Worm (Caenorhabditis elegans) whole organism, L2 larva: ENCODE measurements around the gene ccr-4.

Experiments used
- C34F6.9 ChIP-seq: fragments of 150-350 bp; optimal IDR thresholded peaks from 2 replicates; lab custom pipeline; 2014; ENCODE audit warnings: missing biosample characterization, missing genetic modification characterization
- F13H6.1 ChIP-seq: sonication (generic microtip); optimal IDR thresholded peaks from 2 replicates; lab custom pipeline; 2016; ENCODE audit warnings: missing genetic modification characterization, missing compliant biosample characterization
- R02D3.7 ChIP-seq: fragments of 150-350 bp; optimal IDR thresholded peaks from 2 replicates; lab custom pipeline; 2014; ENCODE audit warnings: missing biosample characterization, missing genetic modification characterization
- Y55F3AM.14 ChIP-seq: fragments of 200-800 bp; sonication (Bioruptor generic); optimal IDR thresholded peaks from 2 replicates; lab custom pipeline; 2018; ENCODE audit warnings: mild to moderate bottlenecking, missing genetic modification characterization, missing compliant biosample characterization
- ZK546.5 ChIP-seq: sonication (generic microtip); optimal IDR thresholded peaks from 2 replicates; lab custom pipeline; 2017; ENCODE audit warnings: missing biosample characterization, missing genetic modification characterization
- alr-1 ChIP-seq: fragments of 150-350 bp; optimal IDR thresholded peaks from 2 replicates; lab custom pipeline; 2014; ENCODE audit warnings: missing biosample characterization, missing genetic modification characterization
- aly-2 ChIP-seq: fragments of 150-350 bp; optimal IDR thresholded peaks from 2 replicates; lab custom pipeline; 2014; ENCODE audit warnings: missing biosample characterization, missing genetic modification characterization
- ama-1 ChIP-seq: fragments of 150-350 bp; optimal IDR thresholded peaks from 2 replicates; lab custom pipeline; 2018; ENCODE audit warnings: inconsistent platforms
- blmp-1 ChIP-seq: sonication (generic microtip); optimal IDR thresholded peaks from 2 replicates; lab custom pipeline; 2017; ENCODE audit warnings: missing genetic modification characterization, mild to moderate bottlenecking, missing compliant biosample characterization, antibody characterized with exemption, moderate library complexity; ENCODE audit not compliant: insufficient read depth
- ceh-16 ChIP-seq: fragments of 150-350 bp; optimal IDR thresholded peaks from 2 replicates; lab custom pipeline; 2014; ENCODE audit warnings: missing biosample characterization, missing genetic modification characterization
- ceh-82 ChIP-seq: fragments of 150-350 bp; optimal IDR thresholded peaks from 2 replicates; lab custom pipeline; 2014; ENCODE audit warnings: missing biosample characterization, missing genetic modification characterization
- crh-2 ChIP-seq: sonication (generic microtip); optimal IDR thresholded peaks from 2 replicates; lab custom pipeline; 2017; ENCODE audit warnings: missing biosample characterization, missing genetic modification characterization
- dmd-4 ChIP-seq: sonication (generic microtip); optimal IDR thresholded peaks from 2 replicates; lab custom pipeline; 2017; ENCODE audit warnings: missing biosample characterization, missing genetic modification characterization
- egl-27 ChIP-seq: sonication (generic microtip); optimal IDR thresholded peaks from 3 replicates; lab custom pipeline; 2017; ENCODE audit warnings: missing biosample characterization, missing genetic modification reagents, missing genetic modification characterization
- elt-1 ChIP-seq: fragments of 150-350 bp; optimal IDR thresholded peaks from 2 replicates; lab custom pipeline; 2014; ENCODE audit warnings: missing biosample characterization, missing genetic modification characterization
- elt-3 ChIP-seq: sonication (generic microtip); optimal IDR thresholded peaks from 2 replicates; lab custom pipeline; 2017; ENCODE audit warnings: missing biosample characterization, missing genetic modification characterization
- fos-1 ChIP-seq: fragments of 150-350 bp; optimal IDR thresholded peaks from 2 replicates; lab custom pipeline; 2014; ENCODE audit warnings: missing biosample characterization, missing genetic modification characterization
- gmeb-1 ChIP-seq: fragments of 150-350 bp; optimal IDR thresholded peaks from 2 replicates; lab custom pipeline; 2014; ENCODE audit warnings: missing biosample characterization, missing genetic modification characterization
- lin-11 ChIP-seq: fragments of 150-350 bp; sonication (generic microtip); optimal IDR thresholded peaks from 2 replicates; lab custom pipeline; 2014; ENCODE audit warnings: missing biosample characterization, missing genetic modification characterization, inconsistent platforms, mixed read lengths
- lin-39 ChIP-seq: fragments of 150-350 bp; optimal IDR thresholded peaks from 2 replicates; lab custom pipeline; 2014; ENCODE audit warnings: missing biosample characterization, missing genetic modification reagents, missing genetic modification characterization
- lsy-2 ChIP-seq, 2 experiments: fragments of 150-350 bp in 1 of 2; sonication (generic microtip) in 1 of 2; optimal IDR thresholded peaks; 2 replicates each; lab custom pipeline; 2014 to 2017; ENCODE audit warnings: missing biosample characterization in 2 of 2, missing genetic modification characterization in 2 of 2
- mab-5 ChIP-seq: fragments of 150-350 bp; optimal IDR thresholded peaks from 2 replicates; lab custom pipeline; 2014; ENCODE audit warnings: missing biosample characterization, missing genetic modification characterization
- mbf-1 ChIP-seq: sonication (generic microtip); optimal IDR thresholded peaks from 2 replicates; lab custom pipeline; 2017; ENCODE audit warnings: missing biosample characterization, missing genetic modification characterization
- mdl-1 ChIP-seq, 2 experiments: fragments of 150-350 bp in 1 of 2; sonication (generic microtip) in 1 of 2; optimal IDR thresholded peaks; 2 replicates each; lab custom pipeline; 2017; ENCODE audit warnings: missing biosample characterization in 2 of 2, missing genetic modification characterization in 2 of 2
- nhr-10 ChIP-seq: sonication (generic microtip); optimal IDR thresholded peaks from 2 replicates; lab custom pipeline; 2017; ENCODE audit warnings: missing biosample characterization, missing genetic modification characterization
- nhr-11 ChIP-seq: fragments of 150-350 bp; optimal IDR thresholded peaks from 2 replicates; lab custom pipeline; 2014; ENCODE audit warnings: missing biosample characterization, missing genetic modification characterization
- nhr-12 ChIP-seq: fragments of 150-350 bp; optimal IDR thresholded peaks from 2 replicates; lab custom pipeline; 2014; ENCODE audit warnings: missing biosample characterization, missing genetic modification characterization
- nhr-129 ChIP-seq: fragments of 150-350 bp; optimal IDR thresholded peaks from 2 replicates; lab custom pipeline; 2014; ENCODE audit warnings: missing biosample characterization, missing genetic modification characterization
- nhr-21 ChIP-seq: fragments of 150-350 bp; optimal IDR thresholded peaks from 2 replicates; lab custom pipeline; 2014; ENCODE audit warnings: missing biosample characterization, missing genetic modification characterization
- nhr-237 ChIP-seq: fragments of 150-350 bp; optimal IDR thresholded peaks from 2 replicates; lab custom pipeline; 2014; ENCODE audit warnings: missing biosample characterization, missing genetic modification characterization
- nhr-25 ChIP-seq: fragments of 150-350 bp; sonication (generic microtip); optimal IDR thresholded peaks from 3 replicates; lab custom pipeline; 2014; ENCODE audit warnings: missing biosample characterization, missing genetic modification characterization
- nhr-6 ChIP-seq: fragments of 150-350 bp; optimal IDR thresholded peaks from 2 replicates; lab custom pipeline; 2014; ENCODE audit warnings: missing biosample characterization, missing genetic modification characterization
- nhr-77 ChIP-seq: fragments of 150-350 bp; optimal IDR thresholded peaks from 2 replicates; lab custom pipeline; 2014; ENCODE audit warnings: missing biosample characterization, missing genetic modification characterization
- peb-1 ChIP-seq: fragments of 150-350 bp; optimal IDR thresholded peaks from 2 replicates; lab custom pipeline; 2014; ENCODE audit warnings: missing biosample characterization, missing genetic modification characterization
- sem-4 ChIP-seq: fragments of 150-350 bp; optimal IDR thresholded peaks from 2 replicates; lab custom pipeline; 2014; ENCODE audit warnings: missing biosample characterization, missing genetic modification reagents, missing genetic modification characterization
- skn-1 ChIP-seq: sonication (generic microtip); optimal IDR thresholded peaks from 2 replicates; lab custom pipeline; 2017; ENCODE audit warnings: missing biosample characterization, missing genetic modification characterization
- sma-3 ChIP-seq: sonication (generic microtip); optimal IDR thresholded peaks from 2 replicates; lab custom pipeline; 2016; ENCODE audit warnings: missing genetic modification reagents, missing genetic modification characterization, missing compliant biosample characterization
- sma-9 ChIP-seq, 2 experiments: fragments of 150-350 bp in 1 of 2; sonication (generic microtip) in 1 of 2; optimal IDR thresholded peaks; 2 replicates each; lab custom pipeline; 2014 to 2016; ENCODE audit warnings: missing genetic modification characterization in 2 of 2, mild to moderate bottlenecking in 1 of 2, missing biosample characterization in 1 of 2, missing compliant biosample characterization in 1 of 2, missing genetic modification reagents in 1 of 2, moderate library complexity in 1 of 2
- snpc-4 ChIP-seq: fragments of 150-350 bp; optimal IDR thresholded peaks from 2 replicates; lab custom pipeline; 2014; ENCODE audit warnings: missing biosample characterization, missing genetic modification characterization
- unc-39 ChIP-seq: fragments of 150-350 bp; optimal IDR thresholded peaks from 2 replicates; lab custom pipeline; 2014; ENCODE audit warnings: missing biosample characterization, missing genetic modification characterization
- unc-55 ChIP-seq: fragments of 150-350 bp; sonication (generic microtip); optimal IDR thresholded peaks from 3 replicates; lab custom pipeline; 2014; ENCODE audit warnings: missing biosample characterization, missing genetic modification reagents, missing genetic modification characterization
- unc-62 ChIP-seq: fragments of 150-350 bp; optimal IDR thresholded peaks from 2 replicates; lab custom pipeline; 2014; ENCODE audit warnings: missing biosample characterization, missing genetic modification reagents, missing genetic modification characterization
- zag-1 ChIP-seq: fragments of 150-350 bp; optimal IDR thresholded peaks from 2 replicates; lab custom pipeline; 2014; ENCODE audit warnings: missing biosample characterization, missing genetic modification characterization
- ztf-1 ChIP-seq: fragments of 200-800 bp; sonication (Bioruptor generic); conservative IDR thresholded peaks from 2 replicates; pipeline ENCODE4 v1.3.6; 2022; ENCODE audit warnings: missing genetic modification characterization, missing compliant biosample characterization
- ztf-11 ChIP-seq: sonication (generic microtip); optimal IDR thresholded peaks from 2 replicates; lab custom pipeline; 2017; ENCODE audit warnings: missing biosample characterization, missing genetic modification characterization
- ztf-4 ChIP-seq: fragments of 150-350 bp; optimal IDR thresholded peaks from 2 replicates; lab custom pipeline; 2014; ENCODE audit warnings: missing biosample characterization, missing genetic modification characterization

The ccr-4 gene

DNA sequence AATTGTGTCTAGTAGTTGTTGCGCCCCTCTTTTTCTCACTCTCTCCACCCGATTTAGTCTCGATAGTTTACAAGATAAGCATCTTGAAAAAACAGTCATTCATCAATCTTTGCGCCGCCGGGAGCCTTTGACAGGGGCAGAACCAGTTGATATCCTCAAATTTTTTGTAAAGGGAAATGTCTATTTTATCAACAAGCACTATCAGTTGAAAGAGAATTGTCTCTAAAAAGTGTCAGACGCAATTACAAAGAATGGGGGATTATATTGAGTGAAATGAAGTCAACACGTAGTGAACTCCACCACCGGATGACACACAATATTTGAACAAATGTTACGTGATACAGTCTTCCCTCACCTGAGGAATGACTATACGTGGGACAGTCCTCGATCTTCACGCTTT, 27.2 kb upstream of the ccr-4 start:
- TF ChIP-seq nhr-11 (tag; lab: Kevin White, UChicago) (no peak), ama-1 (lab: Kevin White, UChicago) (no peak), unc-39 (tag; lab: Kevin White, UChicago) (no peak), snpc-4 (tag; lab: Kevin White, UChicago) (no peak), C34F6.9 (tag; lab: Kevin White, UChicago) (no peak), sma-9 (GFP tag; optimal IDR thresholded peaks at IDR 0.05; lab: Kevin White, UChicago) (no peak), sma-9 (tag; optimal IDR thresholded peaks at IDR 0.05; lab: Kevin White, UChicago) (no peak), elt-3 (tag; lab: Kevin White, UChicago) (no peak), fos-1 (tag; lab: Kevin White, UChicago) (no peak), aly-2 (no peak), R02D3.7 (tag; lab: Kevin White, UChicago) (no peak), sem-4 (tag; lab: Kevin White, UChicago) (no peak)

DNA sequence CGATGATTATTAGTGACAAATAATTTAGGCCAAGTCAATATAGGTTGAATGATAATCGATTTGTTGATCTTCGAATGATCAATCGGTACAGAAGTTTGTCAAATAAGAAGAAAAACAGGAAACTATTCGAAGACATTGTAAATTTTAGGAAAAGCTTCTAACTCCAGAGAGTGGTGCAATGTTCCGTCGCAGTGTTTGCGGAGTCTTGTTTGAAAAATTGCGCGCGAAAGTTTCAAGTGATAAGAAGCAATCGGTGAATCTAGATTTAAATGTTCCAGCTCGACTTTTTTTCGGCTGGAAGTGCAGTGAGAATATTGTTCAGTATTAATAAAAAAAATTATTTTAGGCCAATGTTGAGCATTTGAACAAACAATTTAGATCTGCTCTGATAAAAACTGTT, 26.6 kb upstream of the ccr-4 start:
- TF ChIP-seq sem-4 (tag; lab: Kevin White, UChicago) (no peak), elt-3 (tag; lab: Kevin White, UChicago) (no peak), ceh-16 (tag; lab: Kevin White, UChicago) (no peak), gmeb-1 (peak; percentile 65), unc-55 (peak; percentile 34), nhr-11 (tag; lab: Kevin White, UChicago) (no peak), R02D3.7 (tag; lab: Kevin White, UChicago) (no peak), lsy-2 (tag; optimal IDR thresholded peaks at IDR 0.05; lab: Kevin White, UChicago) (peak in 1 of 2 experiments; percentile 46), sma-9 (GFP tag; optimal IDR thresholded peaks at IDR 0.05; lab: Kevin White, UChicago) (no peak), sma-9 (tag; optimal IDR thresholded peaks at IDR 0.05; lab: Kevin White, UChicago) (no peak), nhr-129 (tag; lab: Kevin White, UChicago) (peak; percentile 17), snpc-4 (tag; lab: Kevin White, UChicago) (no peak), skn-1 (tag; lab: Kevin White, UChicago) (no peak), lin-11 (tag; lab: Kevin White, UChicago) (no peak)
- TF ChIP-seq, all 48 proteins: peak for 4

ce11 chrIV:12335248-12335647, 26.1 kb upstream of the ccr-4 start:
- TF ChIP-seq R02D3.7 (tag; lab: Kevin White, UChicago) (no peak), peb-1 (no peak), ztf-11 (tag; lab: Kevin White, UChicago) (no peak), blmp-1 (tag; lab: Kevin White, UChicago) (no peak), C34F6.9 (tag; lab: Kevin White, UChicago) (peak; percentile 17), snpc-4 (tag; lab: Kevin White, UChicago) (no peak), sma-3 (GFP tag; lab: Kevin White, UChicago) (no peak), dmd-4 (tag; lab: Kevin White, UChicago) (no peak), lsy-2 (tag; optimal IDR thresholded peaks at IDR 0.05; lab: Kevin White, UChicago) (peak in 1 of 2 experiments; percentile 2), nhr-77 (no peak), nhr-129 (tag; lab: Kevin White, UChicago) (peak; percentile 90), unc-55 (peak; percentile 39), egl-27 (tag; lab: Kevin White, UChicago) (no peak), nhr-10 (tag; lab: Kevin White, UChicago) (no peak), nhr-237 (tag; lab: Kevin White, UChicago) (no peak), ceh-82 (tag; lab: Kevin White, UChicago) (no peak), unc-39 (tag; lab: Kevin White, UChicago) (no peak), mab-5 (tag; lab: Kevin White, UChicago) (no peak), ztf-1 (GFP tag; lab: Robert Waterston, UW) (no peak), ama-1 (lab: Kevin White, UChicago) (no peak), nhr-25 (tag; lab: Kevin White, UChicago) (peak; percentile 28), Y55F3AM.14 (GFP tag; lab: Kevin White, UChicago) (no peak), lin-11 (tag; lab: Kevin White, UChicago) (peak; percentile 24), elt-3 (tag; lab: Kevin White, UChicago) (no peak), crh-2 (tag; lab: Kevin White, UChicago) (no peak), nhr-11 (tag; lab: Kevin White, UChicago) (no peak), nhr-6 (tag; lab: Kevin White, UChicago) (no peak), skn-1 (tag; lab: Kevin White, UChicago) (no peak), ceh-16 (tag; lab: Kevin White, UChicago) (no peak), nhr-21 (tag; lab: Kevin White, UChicago) (no peak), lin-39 (tag; lab: Kevin White, UChicago) (no peak), alr-1 (no peak), F13H6.1 (tag; lab: Kevin White, UChicago) (peak; percentile 54), fos-1 (tag; lab: Kevin White, UChicago) (no peak), mdl-1 (tag; optimal IDR thresholded peaks at IDR 0.05; lab: Kevin White, UChicago) (peak in 1 of 2 experiments; percentile 22), sma-9 (GFP tag; optimal IDR thresholded peaks at IDR 0.05; lab: Kevin White, UChicago) (peak; percentile 43), sma-9 (tag; optimal IDR thresholded peaks at IDR 0.05; lab: Kevin White, UChicago) (no peak), aly-2 (no peak), ztf-4 (no peak), zag-1 (tag; lab: Kevin White, UChicago) (no peak), ZK546.5 (tag; lab: Kevin White, UChicago) (no peak), gmeb-1 (no peak), unc-62 (GFP tag; lab: Kevin White, UChicago) (no peak), sem-4 (tag; lab: Kevin White, UChicago) (no peak), nhr-12 (tag; lab: Kevin White, UChicago) (no peak), mbf-1 (tag; lab: Kevin White, UChicago) (no peak), elt-1 (tag; lab: Kevin White, UChicago) (no peak)
